Fruit fly (Drosophila melanogaster) whole organism: Measurements from ENCODE around the gene hfw.

Experiments used
- CG8478 ChIP-seq: fragments of >200 bp; optimal IDR thresholded peaks from 2 replicates; lab custom pipeline; 2018; ENCODE audit warnings: inconsistent platforms
- Dll ChIP-seq: fragments of >200 bp; optimal IDR thresholded peaks from 2 replicates; lab custom pipeline; 2017
- EcR ChIP-seq, 2 experiments: fragments of >200 bp; optimal IDR thresholded peaks; 2 replicates each; lab custom pipeline; 2017; ENCODE audit warnings: missing biosample characterization in 2 of 2, missing genetic modification characterization in 2 of 2, missing genetic modification reagents in 2 of 2
- pan ChIP-seq: fragments of >200 bp; optimal IDR thresholded peaks from 2 replicates; lab custom pipeline; 2017
- psq ChIP-seq: fragments of >200 bp; optimal IDR thresholded peaks from 2 replicates; lab custom pipeline; 2017
- usp ChIP-seq: fragments of >200 bp; optimal IDR thresholded peaks from 2 replicates; lab custom pipeline; 2017; ENCODE audit warnings: missing biosample characterization, missing genetic modification characterization, mixed read lengths

The hfw gene

DNA sequence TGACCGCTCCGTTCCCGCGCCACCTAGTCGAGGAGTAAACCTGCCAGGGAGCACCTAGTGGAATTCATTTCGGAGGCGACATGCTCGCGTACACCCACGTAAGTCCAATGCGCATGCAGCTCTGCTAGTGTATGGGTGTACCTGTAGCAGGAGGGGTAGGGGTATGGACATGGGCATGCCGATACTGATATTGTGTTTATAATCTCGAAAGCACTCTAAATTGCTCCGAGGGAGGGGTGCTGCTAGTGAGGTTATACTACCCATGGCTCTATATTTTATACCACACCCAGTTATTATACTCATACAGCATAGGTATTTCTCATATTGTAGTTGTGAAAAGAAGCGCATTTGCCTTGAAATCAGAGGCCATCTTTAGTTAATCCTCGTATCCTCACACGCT is 470 bp downstream of the hfw start:
- TF ChIP-seq psq (lab: Kevin White, UChicago), result no peak
- TF ChIP-seq CG8478 (lab: Kevin White, UChicago), result no peak
- no peak for TF ChIP-seq usp (GFP tag; lab: Kevin White, UChicago)
- TF ChIP-seq Dll, result no peak
- TF ChIP-seq EcR (GFP tag; optimal IDR thresholded peaks at IDR 0.05; lab: Kevin White, UChicago), result no peak
- no peak for TF ChIP-seq pan

DNA sequence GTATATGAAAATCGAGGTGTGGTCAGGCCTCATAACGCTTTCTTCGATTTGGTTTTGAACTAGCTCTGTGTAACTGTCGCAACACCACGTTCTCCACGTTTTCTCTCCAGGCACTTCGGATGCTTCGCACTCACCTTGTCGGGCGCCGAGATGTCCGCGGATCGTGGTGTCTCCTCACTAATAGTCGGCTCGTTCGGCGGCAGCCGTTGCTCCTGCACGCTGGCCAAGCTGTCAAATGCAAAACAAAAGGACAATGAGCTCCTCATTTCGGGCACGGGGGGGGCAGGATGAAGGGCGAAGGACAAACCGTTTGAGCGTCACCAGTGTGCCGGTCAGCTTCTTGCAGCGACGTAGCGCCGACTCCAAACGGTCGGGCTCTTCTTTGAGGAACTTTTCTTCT is 11.9 kb downstream of the hfw start, which contains the start of gene CG14797:
Gene CG14797 (plus strand): TSS at position 301 of the 400 bp plus-strand sequence.
- TF ChIP-seq pan (no peak), CG8478 (lab: Kevin White, UChicago) (no peak), psq (lab: Kevin White, UChicago) (no peak), Dll (no peak), usp (GFP tag; lab: Kevin White, UChicago) (no peak), EcR (GFP tag; optimal IDR thresholded peaks at IDR 0.05; lab: Kevin White, UChicago) (no peak)

DNA sequence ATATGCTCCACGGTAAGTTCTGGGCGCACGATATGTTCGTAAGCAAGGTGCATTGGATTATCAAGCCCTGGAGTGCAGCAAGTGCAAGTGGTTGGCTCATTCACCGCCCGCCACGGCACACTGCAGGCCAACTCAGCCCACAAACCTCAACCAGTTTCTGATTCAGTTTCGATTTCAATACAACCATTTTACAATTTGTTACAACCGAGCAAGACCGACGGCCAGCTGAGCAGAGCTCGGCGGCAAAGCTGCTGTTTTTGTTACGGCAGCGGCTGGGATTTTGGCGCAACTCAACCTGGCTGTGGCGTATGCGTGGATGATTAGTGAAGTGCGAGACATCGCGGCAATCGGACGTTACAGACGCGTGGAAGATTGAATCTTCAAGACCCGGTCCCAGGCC is 16.9 kb downstream of the hfw start, which contains the start of gene b6:
Gene b6 (plus strand): TSS at position 320 of the 400 bp plus-strand sequence.
- TF ChIP-seq Dll, result no peak

DNA sequence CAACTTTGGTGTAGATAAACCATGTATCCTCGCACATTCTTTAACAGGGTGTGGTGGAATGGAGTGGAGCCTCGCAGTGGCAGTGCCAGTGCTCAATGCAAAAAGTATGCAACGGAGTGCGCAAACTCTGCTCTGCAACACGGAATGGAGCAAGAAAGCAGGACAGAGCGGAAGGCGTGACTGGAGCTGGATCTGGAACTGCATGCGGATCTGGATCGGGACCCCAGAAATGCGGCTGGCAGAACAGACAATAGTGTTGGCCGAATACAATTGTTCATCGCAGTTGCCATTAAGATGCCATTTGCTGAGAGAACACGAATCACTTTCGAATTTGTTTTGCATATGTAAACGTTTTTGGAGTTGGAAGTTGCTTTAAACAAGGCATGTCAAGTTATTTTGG is 22.1 kb downstream of the hfw start:
- no peak for TF ChIP-seq usp (GFP tag; lab: Kevin White, UChicago)
- TF ChIP-seq CG8478 (lab: Kevin White, UChicago), result no peak
- no peak for TF ChIP-seq pan
- no peak for TF ChIP-seq psq (lab: Kevin White, UChicago)
- TF ChIP-seq Dll, result no peak
- TF ChIP-seq EcR (GFP tag; optimal IDR thresholded peaks at IDR 0.05; lab: Kevin White, UChicago), result no peak

DNA sequence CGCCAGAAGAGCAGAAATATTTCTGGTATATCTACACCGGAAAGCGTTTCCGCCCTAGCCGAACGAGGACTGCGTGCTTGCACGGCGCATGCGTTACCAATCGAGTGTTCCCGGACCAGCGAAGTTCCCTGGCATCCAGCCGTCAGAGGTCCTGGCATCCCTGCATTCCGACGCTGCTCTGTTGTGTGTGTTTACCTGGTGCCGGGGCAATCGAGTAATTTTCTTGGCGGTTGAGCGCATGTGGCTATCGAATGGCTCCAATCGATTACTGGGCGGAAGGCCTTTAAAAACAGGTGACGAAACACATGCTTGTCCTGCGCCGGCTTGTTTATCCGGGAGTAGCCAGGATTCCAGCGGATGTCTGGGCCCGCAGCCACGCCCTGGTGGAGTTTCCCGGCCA is 23.2 kb downstream of the hfw start, which contains the start of gene CG32809:
Gene CG32809 (minus strand): TSS at position 216 of the 400 bp plus-strand sequence.
- TF ChIP-seq Dll, result no peak
- TF ChIP-seq usp (GFP tag; lab: Kevin White, UChicago), result no peak
- no peak for TF ChIP-seq CG8478 (lab: Kevin White, UChicago)
- TF ChIP-seq pan, result no peak
- TF ChIP-seq psq (lab: Kevin White, UChicago), result no peak
- TF ChIP-seq EcR (GFP tag; optimal IDR thresholded peaks at IDR 0.05; lab: Kevin White, UChicago), result no peak

DNA sequence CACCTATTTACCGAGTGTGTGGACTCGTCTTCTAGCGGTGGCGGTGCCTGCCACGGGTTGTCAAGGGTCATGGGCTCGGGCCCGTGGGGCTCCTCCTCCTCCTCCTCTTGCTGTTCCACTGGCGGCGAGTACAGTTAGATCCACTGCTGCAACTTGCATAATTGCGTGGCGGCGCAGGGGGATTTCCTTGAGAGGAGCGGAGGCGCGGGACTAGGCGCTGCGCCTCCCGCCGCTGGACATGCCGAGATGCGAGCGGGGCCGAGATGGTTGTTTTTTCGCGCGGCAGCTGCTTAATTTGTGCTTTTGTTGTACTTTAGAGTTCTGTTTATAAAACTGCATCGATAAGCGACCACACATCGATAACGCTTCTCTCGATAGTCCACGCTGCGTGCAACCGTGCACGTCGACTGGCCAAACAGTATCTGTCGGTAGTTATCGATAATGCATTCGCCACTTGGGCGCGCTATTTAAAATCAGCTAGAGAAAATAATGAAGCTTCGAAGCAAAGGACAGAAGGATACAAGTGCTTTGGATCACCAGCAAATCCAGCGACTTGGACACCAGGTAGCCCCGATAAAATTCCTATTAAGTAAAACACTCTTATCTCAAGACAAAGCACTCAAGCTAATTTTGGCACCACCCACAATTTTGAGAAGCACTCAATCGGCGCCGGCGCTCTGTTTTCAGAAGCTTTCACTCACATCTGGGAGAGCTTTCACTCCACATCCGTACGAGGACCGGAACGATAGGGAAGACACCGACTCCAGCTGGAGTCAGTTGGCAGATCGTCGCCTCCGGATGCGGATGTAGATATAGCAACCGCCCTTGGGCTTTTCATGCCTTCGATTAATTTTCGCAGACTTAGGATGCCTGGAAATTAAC is 26.4 kb downstream of the hfw start, which contains the start of gene a6:
Gene a6 (minus strand): TSS at position 361 of the 882 bp plus-strand sequence.
- TF ChIP-seq usp (GFP tag; lab: Kevin White, UChicago), result no peak
- no peak for TF ChIP-seq Dll
- TF ChIP-seq psq (lab: Kevin White, UChicago), result no peak
- no peak for TF ChIP-seq CG8478 (lab: Kevin White, UChicago)
- no peak for TF ChIP-seq pan

DNA sequence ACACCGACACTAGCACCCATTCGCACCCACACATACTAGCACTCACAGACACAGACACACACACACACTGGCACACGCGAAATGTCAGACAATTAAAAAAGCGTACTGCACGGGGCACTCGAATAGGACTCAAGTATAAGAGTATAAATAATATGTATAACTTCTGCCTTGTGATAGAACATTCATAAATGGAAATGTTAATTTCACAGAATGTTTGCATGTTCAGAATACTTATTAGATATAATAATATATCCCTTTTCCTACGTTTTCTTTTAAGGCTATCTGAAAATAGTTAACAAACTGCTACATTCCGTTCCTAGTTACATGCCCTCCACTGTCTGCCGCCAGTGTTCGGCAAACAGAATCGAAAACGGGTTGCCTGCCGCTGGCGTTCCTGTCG is 36.6 kb downstream of the hfw start:
- TF ChIP-seq pan, result no peak
- TF ChIP-seq psq (lab: Kevin White, UChicago), result no peak
- TF ChIP-seq EcR (GFP tag; optimal IDR thresholded peaks at IDR 0.05; lab: Kevin White, UChicago), result no peak
- TF ChIP-seq CG8478 (lab: Kevin White, UChicago), result no peak
- TF ChIP-seq Dll, result no peak
- no peak for TF ChIP-seq usp (GFP tag; lab: Kevin White, UChicago)

DNA sequence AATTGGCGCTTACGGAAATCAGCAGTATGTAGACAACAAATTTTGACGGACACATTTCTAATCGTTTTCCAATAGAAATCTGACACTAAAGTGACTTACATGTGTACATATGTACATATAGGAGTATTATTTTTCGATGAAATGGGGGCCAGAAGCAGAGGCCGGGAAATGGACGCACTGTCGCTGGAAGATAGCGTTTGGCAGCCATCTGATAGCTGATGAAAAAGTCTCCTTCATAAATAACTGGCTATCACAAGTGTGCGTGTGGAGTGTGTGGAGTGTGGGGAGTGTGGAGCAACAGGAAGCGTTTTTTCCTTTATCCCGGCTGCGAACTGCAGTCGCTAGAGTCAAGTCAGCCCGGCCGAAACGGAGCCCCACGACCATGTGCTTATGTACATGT is 40.7 kb downstream of the hfw start, which contains the start of gene CG3795:
Gene CG3795 (minus strand): TSS at position 101 of the 400 bp plus-strand sequence.
- TF ChIP-seq EcR (GFP tag; optimal IDR thresholded peaks at IDR 0.05; lab: Kevin White, UChicago) (no peak), usp (GFP tag; lab: Kevin White, UChicago) (no peak), pan (no peak), psq (lab: Kevin White, UChicago) (no peak), CG8478 (lab: Kevin White, UChicago) (no peak), Dll (no peak)

DNA sequence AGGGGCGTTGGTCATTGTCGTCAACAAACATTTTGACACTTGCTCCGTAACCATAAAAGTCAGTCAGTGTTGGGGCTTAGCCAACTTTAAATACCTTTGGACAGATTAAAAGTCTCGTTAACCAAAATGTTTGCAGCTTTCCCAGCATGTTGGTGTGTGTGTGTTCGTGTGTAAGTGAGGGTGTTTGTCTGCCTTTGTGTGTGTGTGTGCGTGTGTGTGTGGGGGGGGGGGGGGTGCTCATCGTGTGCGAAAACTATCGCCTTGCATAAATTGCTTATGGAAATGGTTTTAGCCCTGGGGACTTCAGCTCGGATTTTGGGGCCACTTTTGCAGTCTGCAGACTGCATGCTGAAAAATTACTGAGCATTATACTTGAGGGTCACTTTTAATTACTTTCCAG is 45.5 kb downstream of the hfw start:
- TF ChIP-seq psq (lab: Kevin White, UChicago), result no peak
- TF ChIP-seq EcR (GFP tag; optimal IDR thresholded peaks at IDR 0.05; lab: Kevin White, UChicago), result no peak
- no peak for TF ChIP-seq Dll
- no peak for TF ChIP-seq pan
- TF ChIP-seq CG8478 (lab: Kevin White, UChicago), result no peak
- TF ChIP-seq usp (GFP tag; lab: Kevin White, UChicago), result no peak
